Worm (Caenorhabditis elegans) whole organism, young adult: ENCODE data around the gene cyp-43A1.

ENCODE experiments used
- B0019.2 ChIP-seq: fragments of 200-800 bp; sonication (Bioruptor generic); conservative IDR thresholded peaks from 2 replicates; pipeline ENCODE4 v1.3.6; 2022; ENCODE audit warnings: missing genetic modification reagents, missing genetic modification characterization, missing compliant biosample characterization
- B0035.1 ChIP-seq: sonication (generic microtip); optimal IDR thresholded peaks from 2 replicates; lab custom pipeline; 2016; ENCODE audit warnings: missing genetic modification characterization, mild to moderate bottlenecking, missing compliant biosample characterization, missing genotype, missing genetic modification reagents
- B0261.1 ChIP-seq: sonication (generic microtip); optimal IDR thresholded peaks from 2 replicates; lab custom pipeline; 2016; ENCODE audit warnings: mild to moderate bottlenecking, missing genetic modification characterization, moderate library complexity, missing compliant biosample characterization
- C06A6.2 ChIP-seq: fragments of 200-800 bp; sonication (Bioruptor generic); conservative IDR thresholded peaks from 2 replicates; pipeline ENCODE4 v1.3.6; 2022; ENCODE audit warnings: missing genetic modification characterization, missing compliant biosample characterization
- C17E4.6 ChIP-seq: fragments of 200-800 bp; sonication (Bioruptor generic); IDR thresholded peaks from 2 replicates; pipeline ENCODE4 v1.3.6; 2022; ENCODE audit warnings: missing genetic modification reagents, missing genetic modification characterization, missing compliant biosample characterization
- F22D6.2 ChIP-seq: sonication (generic microtip); optimal IDR thresholded peaks from 2 replicates; lab custom pipeline; 2016; ENCODE audit warnings: mild to moderate bottlenecking, missing genetic modification characterization, missing compliant biosample characterization
- F23B12.7 ChIP-seq: sonication (generic microtip); optimal IDR thresholded peaks from 2 replicates; lab custom pipeline; 2017; ENCODE audit warnings: missing genetic modification characterization, mild to moderate bottlenecking, missing compliant biosample characterization, antibody characterized with exemption, moderate library complexity; ENCODE audit not compliant: insufficient read depth
- F33H1.4 ChIP-seq: fragments of 200-800 bp; sonication (Bioruptor generic); IDR thresholded peaks from 2 replicates; pipeline ENCODE4 v1.3.6; 2022; ENCODE audit warnings: missing genetic modification reagents, missing genetic modification characterization, missing compliant biosample characterization
- F37B4.10 ChIP-seq: fragments of 200-800 bp; sonication (Bioruptor generic); IDR thresholded peaks from 2 replicates; pipeline ENCODE4 v1.3.6; 2022; ENCODE audit warnings: missing genetic modification characterization, missing compliant biosample characterization
- F39B2.1 ChIP-seq: fragments of 200-800 bp; sonication (Bioruptor generic); IDR thresholded peaks from 2 replicates; pipeline ENCODE4 v1.3.6; 2022; ENCODE audit warnings: missing genetic modification reagents, missing genetic modification characterization, missing compliant biosample characterization
- F52B5.7 ChIP-seq: sonication (generic microtip); optimal IDR thresholded peaks from 2 replicates; lab custom pipeline; 2016; ENCODE audit warnings: mild to moderate bottlenecking, missing genetic modification characterization, missing compliant biosample characterization
- F55B11.4 ChIP-seq: sonication (generic microtip); optimal IDR thresholded peaks from 2 replicates; lab custom pipeline; 2016; ENCODE audit warnings: missing compliant biosample characterization, missing genetic modification characterization, borderline replicate concordance; ENCODE audit not compliant: insufficient read depth
- K11D2.4 ChIP-seq: fragments of 200-800 bp; sonication (Bioruptor generic); IDR thresholded peaks from 2 replicates; pipeline ENCODE4 v1.3.6; 2022; ENCODE audit warnings: missing genetic modification reagents, missing genetic modification characterization, missing compliant biosample characterization
- T07F8.4 ChIP-seq: sonication (generic microtip); optimal IDR thresholded peaks from 2 replicates; lab custom pipeline; 2016; ENCODE audit warnings: mild to moderate bottlenecking, missing genetic modification characterization, moderate library complexity, missing compliant biosample characterization
- Y95B8A.8 ChIP-seq: fragments of 200-800 bp; sonication (Bioruptor generic); IDR thresholded peaks from 2 replicates; pipeline ENCODE4 v1.3.6; 2022; ENCODE audit warnings: missing genetic modification reagents, missing genetic modification characterization, missing compliant biosample characterization
- ZK185.1 ChIP-seq: sonication (generic microtip); optimal IDR thresholded peaks from 2 replicates; lab custom pipeline; 2016; ENCODE audit warnings: mild to moderate bottlenecking, missing genetic modification characterization, missing compliant biosample characterization; ENCODE audit not compliant: poor library complexity, severe bottlenecking
- akir-1 ChIP-seq: fragments of 200-800 bp; sonication (Bioruptor generic); optimal IDR thresholded peaks from 2 replicates; lab custom pipeline; 2018; ENCODE audit warnings: mild to moderate bottlenecking, missing genetic modification characterization, moderate library complexity, missing compliant biosample characterization
- cebp-1 ChIP-seq, 2 experiments: fragments of 200-800 bp in 1 of 2; sonication (Bioruptor generic) in 1 of 2; sonication (generic microtip) in 1 of 2; IDR thresholded peaks in 1 of 2; optimal IDR thresholded peaks in 1 of 2; 2 replicates each; pipeline versions ENCODE4 v1.3.6 to Lab custom; 2017 to 2022; ENCODE audit warnings: missing compliant biosample characterization in 2 of 2, missing genetic modification characterization in 2 of 2, mild to moderate bottlenecking in 1 of 2, missing genetic modification reagents in 1 of 2, moderate library complexity in 1 of 2
- ceh-79 ChIP-seq: sonication (generic microtip); optimal IDR thresholded peaks from 2 replicates; lab custom pipeline; 2017; ENCODE audit warnings: mild to moderate bottlenecking, missing genetic modification characterization, missing compliant biosample characterization
- chd-7 ChIP-seq: sonication (generic microtip); optimal IDR thresholded peaks from 2 replicates; lab custom pipeline; 2016; ENCODE audit warnings: mild to moderate bottlenecking, missing genetic modification characterization, moderate library complexity, missing compliant biosample characterization
- die-1 ChIP-seq: sonication (generic microtip); optimal IDR thresholded peaks from 2 replicates; lab custom pipeline; 2016; ENCODE audit warnings: missing genotype, mild to moderate bottlenecking, missing genetic modification characterization, missing compliant biosample characterization
- dpff-1 ChIP-seq: sonication (generic microtip); optimal IDR thresholded peaks from 2 replicates; lab custom pipeline; 2017; ENCODE audit warnings: mild to moderate bottlenecking, missing genetic modification characterization, missing compliant biosample characterization
- egl-18 ChIP-seq: fragments of 200-800 bp; sonication (Bioruptor generic); IDR thresholded peaks from 2 replicates; pipeline ENCODE4 v1.3.6; 2022; ENCODE audit warnings: missing genetic modification reagents, missing genetic modification characterization, missing compliant biosample characterization
- egrh-3 ChIP-seq: fragments of 200-800 bp; sonication (Bioruptor generic); IDR thresholded peaks from 2 replicates; pipeline ENCODE4 v1.3.6; 2022; ENCODE audit warnings: missing genetic modification reagents, missing genetic modification characterization, missing compliant biosample characterization
- fkh-3 ChIP-seq: sonication (generic microtip); optimal IDR thresholded peaks from 2 replicates; lab custom pipeline; 2016; ENCODE audit warnings: mild to moderate bottlenecking, missing genetic modification characterization, missing compliant biosample characterization
- him-1 ChIP-seq: sonication (generic microtip); optimal IDR thresholded peaks from 2 replicates; lab custom pipeline; 2016; ENCODE audit warnings: missing genotype, missing genetic modification reagents, missing genetic modification characterization, missing compliant biosample characterization
- hlh-26 ChIP-seq: fragments of 200-800 bp; sonication (Bioruptor generic); conservative IDR thresholded peaks from 2 replicates; pipeline ENCODE4 v1.3.6; 2022; ENCODE audit warnings: missing genetic modification reagents, missing genetic modification characterization, missing compliant biosample characterization
- hmg-20 ChIP-seq: fragments of 200-800 bp; sonication (Bioruptor generic); IDR thresholded peaks from 2 replicates; pipeline ENCODE4 v1.3.6; 2022; ENCODE audit warnings: missing genetic modification reagents, missing genetic modification characterization, missing compliant biosample characterization
- lag-1 ChIP-seq: fragments of 200-800 bp; sonication (Bioruptor generic); IDR thresholded peaks from 2 replicates; pipeline ENCODE4 v1.3.6; 2022; ENCODE audit warnings: missing genetic modification reagents, missing genetic modification characterization, missing compliant biosample characterization
- let-526 ChIP-seq: fragments of 200-800 bp; sonication (Bioruptor generic); IDR thresholded peaks from 2 replicates; pipeline ENCODE4 v1.3.6; 2022; ENCODE audit warnings: missing genetic modification reagents, missing genetic modification characterization, missing compliant biosample characterization
- lin-35 ChIP-seq, 3 experiments: fragments of 150-350 bp in 2 of 3; sonication (generic microtip) in 1 of 3; optimal IDR thresholded peaks; 2 replicates each; lab custom pipeline; 2014 to 2018; ENCODE audit warnings: missing biosample characterization in 3 of 3, missing genetic modification characterization in 3 of 3, missing genetic modification reagents in 3 of 3
- lin-40 ChIP-seq: sonication (generic microtip); optimal IDR thresholded peaks from 2 replicates; lab custom pipeline; 2016; ENCODE audit warnings: missing genetic modification characterization, mild to moderate bottlenecking, missing compliant biosample characterization, missing genotype, missing genetic modification reagents
- lir-1 ChIP-seq: fragments of 200-800 bp; sonication (Bioruptor generic); conservative IDR thresholded peaks from 2 replicates; pipeline ENCODE4 v1.3.6; 2022; ENCODE audit warnings: missing genetic modification reagents, missing genetic modification characterization, missing compliant biosample characterization
- mcd-1 ChIP-seq: fragments of 200-800 bp; sonication (Bioruptor generic); IDR thresholded peaks from 2 replicates; pipeline ENCODE4 v1.3.6; 2022; ENCODE audit warnings: missing genetic modification reagents, missing genetic modification characterization, missing compliant biosample characterization
- nfya-1 ChIP-seq: sonication (generic microtip); optimal IDR thresholded peaks from 2 replicates; lab custom pipeline; 2017; ENCODE audit warnings: antibody characterized with exemption, missing compliant biosample characterization, missing genetic modification characterization, borderline replicate concordance; ENCODE audit not compliant: insufficient read depth
- nfya-2 ChIP-seq: fragments of 200-800 bp; sonication (Bioruptor generic); IDR thresholded peaks from 2 replicates; pipeline ENCODE4 v1.3.6; 2022; ENCODE audit warnings: missing genetic modification reagents, missing genetic modification characterization, missing compliant biosample characterization
- nfyb-1 ChIP-seq: fragments of 200-800 bp; sonication (Bioruptor generic); IDR thresholded peaks from 2 replicates; pipeline ENCODE4 v1.3.6; 2022; ENCODE audit warnings: missing genetic modification reagents, missing genetic modification characterization, missing compliant biosample characterization
- nhr-90 ChIP-seq: sonication (generic microtip); optimal IDR thresholded peaks from 2 replicates; lab custom pipeline; 2016; ENCODE audit warnings: missing genotype, mild to moderate bottlenecking, missing genetic modification characterization, missing compliant biosample characterization
- pha-4 ChIP-seq: fragments of 150-350 bp; sonication (generic microtip); optimal IDR thresholded peaks from 2 replicates; lab custom pipeline; 2014; ENCODE audit warnings: missing biosample characterization, missing genetic modification reagents, missing genetic modification characterization
- rpc-1 ChIP-seq, 2 experiments: fragments of 150-350 bp in 1 of 2; sonication (generic microtip) in 1 of 2; optimal IDR thresholded peaks; 2 replicates each; lab custom pipeline; 2014 to 2018; ENCODE audit warnings: missing biosample characterization in 1 of 2, missing genetic modification characterization in 1 of 2, missing genetic modification reagents in 1 of 2, missing genotype in 1 of 2
- sdz-38 ChIP-seq: sonication (generic microtip); optimal IDR thresholded peaks from 2 replicates; lab custom pipeline; 2016; ENCODE audit warnings: missing genotype, missing genetic modification characterization, missing compliant biosample characterization
- sea-2 ChIP-seq: fragments of 200-800 bp; sonication (Bioruptor generic); IDR thresholded peaks from 2 replicates; pipeline ENCODE4 v1.3.6; 2022; ENCODE audit warnings: missing genetic modification characterization, missing compliant biosample characterization
- snpc-1.3 ChIP-seq: sonication (generic microtip); optimal IDR thresholded peaks from 2 replicates; lab custom pipeline; 2017; ENCODE audit warnings: missing genetic modification characterization, mild to moderate bottlenecking, missing compliant biosample characterization, antibody characterized with exemption, moderate library complexity, missing genotype, missing genetic modification reagents; ENCODE audit not compliant: insufficient read depth
- somi-1 ChIP-seq: fragments of 200-800 bp; sonication (Bioruptor generic); optimal IDR thresholded peaks from 2 replicates; lab custom pipeline; 2018; ENCODE audit warnings: mild to moderate bottlenecking, missing genetic modification characterization, missing compliant biosample characterization
- tlf-1 ChIP-seq: fragments of 200-800 bp; sonication (Bioruptor generic); optimal IDR thresholded peaks from 2 replicates; lab custom pipeline; 2018; ENCODE audit warnings: mild to moderate bottlenecking, missing genetic modification characterization, missing compliant biosample characterization
- zfh-2 ChIP-seq: fragments of 200-800 bp; sonication (Bioruptor generic); conservative IDR thresholded peaks from 2 replicates; pipeline ENCODE4 v1.3.6; 2022; ENCODE audit warnings: missing genetic modification reagents, missing genetic modification characterization, missing compliant biosample characterization
- ztf-18 ChIP-seq: sonication (generic microtip); optimal IDR thresholded peaks from 2 replicates; lab custom pipeline; 2016; ENCODE audit warnings: missing genotype, mild to moderate bottlenecking, missing genetic modification characterization, missing compliant biosample characterization

The cyp-43A1 gene

ce11 chrX:5696197-5696596 lies 18.1 kb upstream of the cyp-43A1 start (continued):
- no peak for TF ChIP-seq F23B12.7
- no peak for TF ChIP-seq ztf-18 (tag; lab: Kevin White, UChicago)
- TF ChIP-seq nfya-2 (GFP tag; lab: Robert Waterston, UW) = no peak
- TF ChIP-seq ceh-79 (tag; lab: Kevin White, UChicago) = no peak
- TF ChIP-seq sea-2 (GFP tag; lab: Robert Waterston, UW) = no peak
- no peak for TF ChIP-seq B0261.1 (tag; lab: Kevin White, UChicago)
- TF ChIP-seq fkh-3 (tag; lab: Kevin White, UChicago) = no peak
- TF ChIP-seq die-1 (tag; lab: Kevin White, UChicago) = no peak
- TF ChIP-seq nfya-1 (tag; lab: Kevin White, UChicago) = no peak
- no peak for TF ChIP-seq akir-1 (GFP tag; lab: Kevin White, UChicago)
- TF ChIP-seq egl-18 = no peak
- TF ChIP-seq mcd-1 (GFP tag; lab: Robert Waterston, UW) = 0 out of 2 replicates have a peak, but pooled peaks have one; percentile 32
- TF ChIP-seq lir-1 (GFP tag; lab: Robert Waterston, UW) = no peak
- TF ChIP-seq K11D2.4 = peak; percentile 49
- no peak for TF ChIP-seq tlf-1
- no peak for TF ChIP-seq B0035.1 (tag; lab: Kevin White, UChicago)
- TF ChIP-seq nhr-90 (tag; lab: Kevin White, UChicago) = peak; percentile 21
- TF ChIP-seq C17E4.6 (GFP tag; lab: Robert Waterston, UW) = no peak
- TF ChIP-seq C06A6.2 = 0 out of 2 replicates have a peak, but pooled peaks have one; percentile 38
- 0 out of 2 replicates have a peak, but pooled peaks have one; percentile 11 for TF ChIP-seq let-526 (GFP tag; lab: Robert Waterston, UW)
- TF ChIP-seq lag-1 (GFP tag; lab: Robert Waterston, UW) = no peak
- TF ChIP-seq T07F8.4 (tag; lab: Kevin White, UChicago) = no peak
- TF ChIP-seq lin-40 = peak; percentile 34
- no peak for TF ChIP-seq dpff-1
- no peak for TF ChIP-seq F33H1.4 (GFP tag; lab: Robert Waterston, UW)
- no peak for TF ChIP-seq B0019.2 (GFP tag; lab: Robert Waterston, UW)
- no peak for TF ChIP-seq lin-35 (GFP tag; optimal IDR thresholded peaks at IDR 0.05; lab: Kevin White, UChicago)
- no peak for TF ChIP-seq Y95B8A.8 (GFP tag; lab: Robert Waterston, UW)
- TF ChIP-seq rpc-1 (optimal IDR thresholded peaks at IDR 0.05; lab: Kevin White, UChicago) = no peak
- no peak for TF ChIP-seq rpc-1 (tag; optimal IDR thresholded peaks at IDR 0.05; lab: Kevin White, UChicago)
- no peak for TF ChIP-seq him-1 (tag; lab: Kevin White, UChicago)
- TF ChIP-seq F37B4.10 = no peak
- no peak for TF ChIP-seq sdz-38 (tag; lab: Kevin White, UChicago)
- TF ChIP-seq egrh-3 (GFP tag; lab: Robert Waterston, UW) = no peak
- TF ChIP-seq hmg-20 (GFP tag; lab: Robert Waterston, UW) = no peak
- no peak for TF ChIP-seq F52B5.7 (tag; lab: Kevin White, UChicago)
- no peak for TF ChIP-seq F55B11.4
- TF ChIP-seq ZK185.1 = peak; percentile 19
- no peak for TF ChIP-seq hlh-26
- TF ChIP-seq somi-1 (GFP tag; lab: Kevin White, UChicago) = peak; percentile 34
- no peak for TF ChIP-seq snpc-1.3 (tag; lab: Kevin White, UChicago)
- no peak for TF ChIP-seq nfyb-1
- TF ChIP-seq F39B2.1 = no peak
- TF ChIP-seq cebp-1 (GFP tag; IDR thresholded peaks at IDR 0.05; lab: Robert Waterston, UW) = 0 out of 2 replicates have a peak, but pooled peaks have one; percentile 21
- TF ChIP-seq cebp-1 (tag; optimal IDR thresholded peaks at IDR 0.05; lab: Kevin White, UChicago) = no peak
- no peak for TF ChIP-seq pha-4 (tag; lab: Kevin White, UChicago)
- TF ChIP-seq F22D6.2 (tag; lab: Kevin White, UChicago) = no peak
- peak; percentile 18 for TF ChIP-seq chd-7 (tag; lab: Kevin White, UChicago)
- TF ChIP-seq zfh-2 (GFP tag; lab: Robert Waterston, UW) = peak; percentile 64
